Fruit fly (Drosophila melanogaster): ENCODE results near the gene Spn28Da.

Spn28Da gene

DNA sequence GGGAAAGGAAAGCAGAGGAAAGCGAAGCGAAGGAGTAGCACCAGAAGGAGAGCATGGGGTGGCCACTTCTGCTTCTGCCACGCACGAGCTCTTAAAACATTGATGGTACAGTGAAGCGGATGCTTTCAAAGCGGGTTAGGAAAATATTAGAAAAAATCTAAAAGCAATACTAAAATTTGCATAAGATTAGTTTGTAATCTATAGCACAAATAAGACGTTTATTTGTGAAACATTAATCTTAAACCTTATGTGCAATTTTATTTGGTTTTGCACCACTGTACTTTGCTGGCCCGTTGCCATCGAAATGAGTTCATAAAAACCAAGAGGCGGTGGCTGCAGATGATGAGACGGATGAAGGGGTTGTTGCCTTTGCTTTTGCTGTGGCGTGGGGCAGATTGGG is 36.5 kb upstream of the Spn28Da start (continued):
- TF ChIP-seq CG13424 (tag; optimal IDR thresholded peaks at IDR 0.05) = peak; percentile 91
- TF ChIP-seq nerfin-1 (tag; optimal IDR thresholded peaks at IDR 0.05) = peak; percentile 84
- TF ChIP-seq esg (GFP tag; conservative IDR thresholded peaks at IDR 0.05) = peak; percentile 90
- TF ChIP-seq crol (GFP tag; IDR thresholded peaks at IDR 0.05) = peak; percentile 39
- no peak for TF ChIP-seq Hmx (GFP tag; optimal IDR thresholded peaks at IDR 0.05)
- TF ChIP-seq Dfd (GFP tag; optimal IDR thresholded peaks at IDR 0.05) = no peak
- TF ChIP-seq Scr (GFP tag; IDR thresholded peaks at IDR 0.05; ENCODE audit: partially characterized antibody) = no peak
- peak; percentile 77 for TF ChIP-seq Spps (tag; optimal IDR thresholded peaks at IDR 0.05)
- TF ChIP-seq CG12391 (tag; optimal IDR thresholded peaks at IDR 0.05) = peak; percentile 88
- TF ChIP-seq ash1 (GFP tag; optimal IDR thresholded peaks at IDR 0.05) = no peak
- peak; percentile 72 for TF ChIP-seq CG4707 (GFP tag; optimal IDR thresholded peaks at IDR 0.05)
- TF ChIP-seq PHDP (tag; optimal IDR thresholded peaks at IDR 0.05) = peak; percentile 88
- TF ChIP-seq CG14710 (tag; optimal IDR thresholded peaks at IDR 0.05) = peak; percentile 74
- TF ChIP-seq sna (GFP tag; IDR thresholded peaks at IDR 0.05; ENCODE audit: partially characterized antibody) = no peak
- peak; percentile 86 for TF ChIP-seq CG1603 (tag; optimal IDR thresholded peaks at IDR 0.05)
- peak; percentile 53 for TF ChIP-seq zfh2 (GFP tag; optimal IDR thresholded peaks at IDR 0.05)
- no peak for TF ChIP-seq pzg (GFP tag; optimal IDR thresholded peaks at IDR 0.05)
- peak; percentile 90 for TF ChIP-seq HHEX (GFP tag; optimal IDR thresholded peaks at IDR 0.05)
- no peak for TF ChIP-seq bigmax (GFP tag; optimal IDR thresholded peaks at IDR 0.05)
- TF ChIP-seq B-H1 (GFP tag; IDR thresholded peaks at IDR 0.05) = peak; percentile 87
- peak; percentile 88 for TF ChIP-seq abd-A (tag; optimal IDR thresholded peaks at IDR 0.05)
- TF ChIP-seq twi (tag; optimal IDR thresholded peaks at IDR 0.05) = peak; percentile 64
- no peak for TF ChIP-seq Trl (optimal IDR thresholded peaks at IDR 0.05)
- peak; percentile 88 for TF ChIP-seq Trl (GFP tag; optimal IDR thresholded peaks at IDR 0.05)
- TF ChIP-seq CG42726 (GFP tag; IDR thresholded peaks at IDR 0.05; ENCODE audit: partially characterized antibody) = no peak
- TF ChIP-seq unpg (GFP tag; optimal IDR thresholded peaks at IDR 0.05) = peak; percentile 92
- TF ChIP-seq Oli (tag; optimal IDR thresholded peaks at IDR 0.05) = peak; percentile 88
- TF ChIP-seq tgo (GFP tag; IDR thresholded peaks at IDR 0.05) = peak; percentile 92
- TF ChIP-seq CG11723 (GFP tag; optimal IDR thresholded peaks at IDR 0.05) = peak; percentile 75
- peak; percentile 95 for TF ChIP-seq Ets65A (GFP tag)
- TF ChIP-seq jigr1 (GFP tag; IDR thresholded peaks at IDR 0.05) = peak; percentile 82
- peak; percentile 72 for TF ChIP-seq gcm2 (GFP tag; optimal IDR thresholded peaks at IDR 0.05)
- TF ChIP-seq shn (GFP tag; optimal IDR thresholded peaks at IDR 0.05) = peak; percentile 41
- TF ChIP-seq Dip3 (GFP tag; optimal IDR thresholded peaks at IDR 0.05) = peak; percentile 75
- no peak for TF ChIP-seq Hr39 (optimal IDR thresholded peaks at IDR 0.05)
- TF ChIP-seq ems (GFP tag; optimal IDR thresholded peaks at IDR 0.05) = peak; percentile 89
- peak; percentile 70 for TF ChIP-seq corto (GFP tag; optimal IDR thresholded peaks at IDR 0.05)
- TF ChIP-seq CG2889 (GFP tag; IDR thresholded peaks at IDR 0.05) = peak; percentile 76
- TF ChIP-seq CG31224 (GFP tag; IDR thresholded peaks at IDR 0.05) = peak; percentile 74
- TF ChIP-seq Taf1 (GFP tag; IDR thresholded peaks at IDR 0.05) = peak; percentile 70
- TF ChIP-seq Mad (GFP tag; optimal IDR thresholded peaks at IDR 0.05) = peak; percentile 53
- TF ChIP-seq sc (optimal IDR thresholded peaks at IDR 0.05) = no peak
- TF ChIP-seq sc (GFP tag; optimal IDR thresholded peaks at IDR 0.05) = peak; percentile 70
- TF ChIP-seq caup (GFP tag; optimal IDR thresholded peaks at IDR 0.05; ENCODE audit: severe bottlenecking) = peak; percentile 87
- no peak for TF ChIP-seq zen2 (GFP tag; IDR thresholded peaks at IDR 0.05; ENCODE audit: partially characterized antibody)
- peak; percentile 34 for TF ChIP-seq CG17912 (GFP tag; optimal IDR thresholded peaks at IDR 0.05)
- TF ChIP-seq cad (GFP tag; optimal IDR thresholded peaks at IDR 0.05) = no peak
- 0 out of 2 replicates have a peak, but pooled peaks have one; percentile 51 for TF ChIP-seq ham (GFP tag; IDR thresholded peaks at IDR 0.05)
- TF ChIP-seq exex (tag; optimal IDR thresholded peaks at IDR 0.05) = peak; percentile 63
- peak; percentile 78 for TF ChIP-seq Bteb2 (GFP tag; optimal IDR thresholded peaks at IDR 0.05)
- TF ChIP-seq CG12236 (GFP tag; optimal IDR thresholded peaks at IDR 0.05) = peak; percentile 81
- TF ChIP-seq CG12659 (GFP tag; optimal IDR thresholded peaks at IDR 0.05) = peak; percentile 88

Measured in whole organism, embryonic.